Fruit fly (Drosophila melanogaster) whole organism, embryonic: Measurements from ENCODE around the gene CDase.

Experiments
- Aef1 ChIP-seq: fragments of 200-800 bp; sonication (Bioruptor generic); IDR thresholded peaks from 3 replicates; pipeline ENCODE4 v1.3.6; 2022; ENCODE audit warnings: missing biosample characterization, missing genetic modification characterization
- CG10267 ChIP-seq: fragments of 200-800 bp; sonication (Bioruptor generic); optimal IDR thresholded peaks from 2 replicates; lab custom pipeline; 2018; ENCODE audit warnings: missing biosample characterization, mild to moderate bottlenecking, missing genetic modification characterization, moderate library complexity
- CG10431 ChIP-seq: fragments of 200-800 bp; sonication (Bioruptor generic); optimal IDR thresholded peaks from 3 replicates; lab custom pipeline; 2018; ENCODE audit warnings: missing biosample characterization, mild to moderate bottlenecking, missing genetic modification characterization
- CG12659 ChIP-seq: fragments of 200-800 bp; sonication (Bioruptor generic); optimal IDR thresholded peaks from 3 replicates; lab custom pipeline; 2017; ENCODE audit warnings: mild to moderate bottlenecking, missing biosample characterization, missing genetic modification reagents, missing genetic modification characterization
- CG14860 ChIP-seq: fragments of 200-800 bp; sonication (Bioruptor generic); IDR thresholded peaks from 3 replicates; pipeline ENCODE4 v1.3.6; 2022; ENCODE audit warnings: missing biosample characterization, missing genetic modification characterization; ENCODE audit not compliant: partially characterized antibody
- CG16813 ChIP-seq: fragments of 200-800 bp; sonication (Bioruptor generic); IDR thresholded peaks from 3 replicates; pipeline ENCODE4 v1.3.6; 2022; ENCODE audit warnings: missing biosample characterization, missing genetic modification characterization; ENCODE audit not compliant: partially characterized antibody
- CG17186 ChIP-seq: fragments of 200-800 bp; sonication (Bioruptor generic); optimal IDR thresholded peaks from 3 replicates; lab custom pipeline; 2017; ENCODE audit warnings: missing biosample characterization, missing genetic modification reagents, missing genetic modification characterization
- CG2129 ChIP-seq: fragments of 200-800 bp; sonication (Bioruptor generic); IDR thresholded peaks from 2 replicates; pipeline ENCODE4 v1.3.6; 2022; ENCODE audit warnings: missing biosample characterization, missing genetic modification characterization; ENCODE audit not compliant: partially characterized antibody
- CG32767 ChIP-seq: fragments of 200-800 bp; sonication (Bioruptor generic); IDR thresholded peaks from 2 replicates; pipeline ENCODE4 v1.3.6; 2022; ENCODE audit warnings: missing biosample characterization, missing genetic modification characterization
- CG34376 ChIP-seq: fragments of 200-800 bp; sonication (Bioruptor generic); optimal IDR thresholded peaks from 2 replicates; lab custom pipeline; 2018; ENCODE audit warnings: missing biosample characterization, mild to moderate bottlenecking, missing genetic modification characterization
- CG3847 ChIP-seq: fragments of 200-800 bp; sonication (Bioruptor generic); IDR thresholded peaks from 2 replicates; pipeline ENCODE4 v1.3.6; 2022; ENCODE audit warnings: missing biosample characterization, missing genetic modification characterization
- CG3995 ChIP-seq: fragments of 200-800 bp; sonication (Bioruptor generic); optimal IDR thresholded peaks from 3 replicates; lab custom pipeline; 2016; ENCODE audit warnings: missing biosample characterization, missing genetic modification characterization
- CG42726 ChIP-seq: fragments of 200-800 bp; sonication (Bioruptor generic); IDR thresholded peaks from 2 replicates; pipeline ENCODE4 v1.3.6; 2022; ENCODE audit warnings: missing biosample characterization, missing genetic modification characterization; ENCODE audit not compliant: partially characterized antibody
- CG6689 ChIP-seq: fragments of 200-800 bp; sonication (Bioruptor generic); IDR thresholded peaks from 2 replicates; pipeline ENCODE4 v1.3.6; 2022; ENCODE audit warnings: missing biosample characterization, missing genetic modification characterization
- CG7987 ChIP-seq: fragments of 200-800 bp; sonication (Bioruptor generic); optimal IDR thresholded peaks from 2 replicates; lab custom pipeline; 2018; ENCODE audit warnings: missing biosample characterization, mild to moderate bottlenecking, missing genetic modification characterization, moderate library complexity
- CG8089 ChIP-seq: fragments of 200-800 bp; sonication (Bioruptor generic); optimal IDR thresholded peaks from 3 replicates; lab custom pipeline; 2016; ENCODE audit warnings: missing biosample characterization, missing genetic modification characterization
- CG8290 ChIP-seq, 3 experiments: fragments of 200-800 bp; sonication (Bioruptor generic); optimal IDR thresholded peaks; 2 replicates each; lab custom pipeline; 2016 to 2019; ENCODE audit warnings: missing biosample characterization in 3 of 3, missing genetic modification characterization in 3 of 3, mild to moderate bottlenecking in 2 of 3, moderate library complexity in 1 of 3
- CG8944 ChIP-seq: fragments of 200-800 bp; sonication (Bioruptor generic); optimal IDR thresholded peaks from 3 replicates; lab custom pipeline; 2016; ENCODE audit warnings: missing biosample characterization, missing genetic modification characterization
- CTCF ChIP-seq: fragments of 200-800 bp; sonication (Bioruptor generic); optimal IDR thresholded peaks from 2 replicates; lab custom pipeline; 2017; ENCODE audit warnings: missing biosample characterization, mild to moderate bottlenecking, missing genetic modification characterization, moderate library complexity
- CkIIα-i1 ChIP-seq: fragments of 200-800 bp; sonication (Bioruptor generic); IDR thresholded peaks from 2 replicates; pipeline ENCODE4 v1.3.6; 2022; ENCODE audit warnings: missing biosample characterization, missing genetic modification characterization
- D19A ChIP-seq: fragments of 200-800 bp; optimal IDR thresholded peaks from 3 replicates; lab custom pipeline; 2019; ENCODE audit warnings: missing biosample characterization, mild to moderate bottlenecking, missing genetic modification characterization, moderate library complexity
- Dll ChIP-seq: fragments of 200-800 bp; sonication (Bioruptor generic); IDR thresholded peaks from 4 replicates; pipeline ENCODE4 v1.3.6; 2022; ENCODE audit warnings: missing biosample characterization, missing genetic modification characterization; ENCODE audit not compliant: partially characterized antibody
- Drgx ChIP-seq: fragments of 200-800 bp; sonication (Bioruptor generic); IDR thresholded peaks from 2 replicates; pipeline ENCODE4 v1.3.6; 2022; ENCODE audit warnings: missing biosample characterization, missing genetic modification characterization
- Ets97D ChIP-seq: fragments of 200-800 bp; sonication (Bioruptor generic); optimal IDR thresholded peaks from 3 replicates; lab custom pipeline; 2016; ENCODE audit warnings: missing biosample characterization, missing genetic modification characterization
- Fer1 ChIP-seq: fragments of 200-800 bp; sonication (Bioruptor generic); optimal IDR thresholded peaks from 2 replicates; lab custom pipeline; 2017; ENCODE audit warnings: missing biosample characterization, mild to moderate bottlenecking, missing genetic modification characterization
- HLH4C ChIP-seq: fragments of 200-800 bp; sonication (Bioruptor generic); IDR thresholded peaks from 3 replicates; pipeline ENCODE4 v1.3.6; 2022; ENCODE audit warnings: missing biosample characterization, missing genetic modification characterization; ENCODE audit not compliant: partially characterized antibody
- HmgZ ChIP-seq: fragments of 200-800 bp; sonication (Bioruptor generic); optimal IDR thresholded peaks from 2 replicates; lab custom pipeline; 2018; ENCODE audit warnings: missing biosample characterization, mild to moderate bottlenecking, missing genetic modification characterization
- Max ChIP-seq: fragments of 200-800 bp; sonication (Bioruptor generic); optimal IDR thresholded peaks from 2 replicates; lab custom pipeline; 2016; ENCODE audit warnings: missing biosample characterization, mild to moderate bottlenecking, missing genetic modification characterization
- Neu2 ChIP-seq: fragments of 200-800 bp; sonication (Bioruptor generic); optimal IDR thresholded peaks from 3 replicates; lab custom pipeline; 2016; ENCODE audit warnings: missing biosample characterization, missing genetic modification characterization, borderline replicate concordance
- Oli ChIP-seq: fragments of 200-800 bp; sonication (Bioruptor generic); optimal IDR thresholded peaks from 2 replicates; lab custom pipeline; 2018; ENCODE audit warnings: missing biosample characterization, mild to moderate bottlenecking, missing genetic modification characterization, moderate library complexity
- Rfx ChIP-seq: fragments of 200-800 bp; sonication (Bioruptor generic); IDR thresholded peaks from 2 replicates; pipeline ENCODE4 v1.3.6; 2022; ENCODE audit warnings: missing biosample characterization, missing genetic modification characterization
- Sry-δ ChIP-seq: fragments of 200-800 bp; sonication (Bioruptor generic); optimal IDR thresholded peaks from 2 replicates; lab custom pipeline; 2016; ENCODE audit warnings: missing biosample characterization, missing genetic modification characterization
- abd-A ChIP-seq: fragments of 200-800 bp; sonication (Bioruptor generic); optimal IDR thresholded peaks from 3 replicates; lab custom pipeline; 2019; ENCODE audit warnings: missing biosample characterization, mild to moderate bottlenecking, missing genetic modification characterization, moderate library complexity
- ato ChIP-seq: fragments of 200-800 bp; sonication (Bioruptor generic); IDR thresholded peaks from 2 replicates; pipeline ENCODE4 v1.3.6; 2022; ENCODE audit warnings: missing biosample characterization, missing genetic modification characterization; ENCODE audit not compliant: partially characterized antibody
- bbx ChIP-seq: fragments of 200-800 bp; sonication (Bioruptor generic); IDR thresholded peaks from 2 replicates; pipeline ENCODE4 v1.3.6; 2022; ENCODE audit warnings: missing biosample characterization, missing genetic modification characterization; ENCODE audit not compliant: partially characterized antibody
- chinmo ChIP-seq: fragments of 200-800 bp; sonication (Bioruptor generic); IDR thresholded peaks from 4 replicates; pipeline ENCODE4 v1.3.6; 2022; ENCODE audit warnings: missing biosample characterization, missing genetic modification characterization; ENCODE audit not compliant: partially characterized antibody
- ci ChIP-seq: fragments of 200-800 bp; sonication (Bioruptor generic); IDR thresholded peaks from 3 replicates; pipeline ENCODE4 v1.3.6; 2022; ENCODE audit warnings: missing biosample characterization, missing genetic modification characterization
- dm ChIP-seq: fragments of 200-800 bp; sonication (Bioruptor generic); optimal IDR thresholded peaks from 3 replicates; lab custom pipeline; 2016; ENCODE audit warnings: missing biosample characterization, missing genetic modification characterization
- exex ChIP-seq: fragments of 200-800 bp; sonication (Bioruptor generic); optimal IDR thresholded peaks from 4 replicates; lab custom pipeline; 2018; ENCODE audit warnings: missing biosample characterization, mild to moderate bottlenecking, missing genetic modification characterization, moderate library complexity
- hbn ChIP-seq: fragments of 200-800 bp; sonication (Bioruptor generic); IDR thresholded peaks from 2 replicates; pipeline ENCODE4 v1.3.6; 2022; ENCODE audit warnings: missing biosample characterization, missing genetic modification characterization; ENCODE audit not compliant: partially characterized antibody
- knrl ChIP-seq: fragments of 200-800 bp; sonication (Bioruptor generic); IDR thresholded peaks from 3 replicates; pipeline ENCODE4 v1.3.6; 2022; ENCODE audit warnings: missing biosample characterization, missing genetic modification characterization; ENCODE audit not compliant: partially characterized antibody
- oc ChIP-seq: fragments of 200-800 bp; sonication (Bioruptor generic); optimal IDR thresholded peaks from 2 replicates; lab custom pipeline; 2018; ENCODE audit warnings: missing biosample characterization, mild to moderate bottlenecking, missing genetic modification characterization, moderate library complexity
- onecut ChIP-seq: fragments of 200-800 bp; sonication (Bioruptor generic); IDR thresholded peaks from 2 replicates; pipeline ENCODE4 v1.3.6; 2022; ENCODE audit warnings: missing biosample characterization, missing genetic modification characterization
- pzg ChIP-seq: fragments of 200-800 bp; sonication (Bioruptor generic); optimal IDR thresholded peaks from 3 replicates; lab custom pipeline; 2018; ENCODE audit warnings: missing biosample characterization, mild to moderate bottlenecking, missing genetic modification characterization, moderate library complexity
- salm ChIP-seq: fragments of 200-800 bp; sonication (Bioruptor generic); optimal IDR thresholded peaks from 2 replicates; lab custom pipeline; 2018; ENCODE audit warnings: missing biosample characterization, mild to moderate bottlenecking, missing genetic modification characterization
- sens ChIP-seq: fragments of 200-800 bp; sonication (Bioruptor generic); peaks from one replicate; lab custom pipeline; 2016; ENCODE audit warnings: missing biosample characterization, missing genetic modification characterization
- sug ChIP-seq: fragments of 200-800 bp; optimal IDR thresholded peaks from 2 replicates; lab custom pipeline; 2019; ENCODE audit warnings: missing biosample characterization, mild to moderate bottlenecking, missing genetic modification characterization, moderate library complexity
- trem ChIP-seq: fragments of 200-800 bp; optimal IDR thresholded peaks from 3 replicates; lab custom pipeline; 2019; ENCODE audit warnings: missing biosample characterization, mild to moderate bottlenecking, missing genetic modification characterization, moderate library complexity
- unc-4 ChIP-seq: fragments of 200-800 bp; sonication (Bioruptor generic); IDR thresholded peaks from 2 replicates; pipeline ENCODE4 v1.3.6; 2022; ENCODE audit warnings: missing biosample characterization, missing genetic modification characterization; ENCODE audit not compliant: partially characterized antibody

Gene CDase

DNA sequence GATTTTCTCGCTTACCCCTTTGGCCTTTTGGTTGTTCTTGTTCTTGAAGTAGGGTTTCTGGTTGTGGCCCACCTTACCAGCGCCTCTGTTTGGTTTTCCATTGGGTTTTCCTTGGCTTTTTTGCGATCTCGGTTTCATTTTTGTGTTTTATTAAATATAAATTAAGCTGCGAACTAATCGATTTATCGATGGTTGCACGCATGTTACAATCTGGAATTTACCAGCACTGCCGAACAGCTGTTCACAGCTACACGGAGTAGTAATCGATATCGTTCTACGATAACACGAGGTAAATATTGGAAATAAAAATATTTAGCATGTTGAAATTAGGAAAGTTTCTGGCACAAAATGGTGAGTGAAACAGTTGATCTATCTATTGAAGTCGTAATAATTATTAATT lies 35.6 kb upstream of the CDase start, which contains the start of the genes CG15535 and mRpS18C (continued):
- TF ChIP-seq CG34376 (GFP tag; lab: Kevin White, UChicago): peak; percentile 19
- peak; percentile 22 for TF ChIP-seq sug
- no peak for TF ChIP-seq CG6689 (GFP tag; lab: Robert Waterston, UW)
- TF ChIP-seq hbn (GFP tag; lab: Robert Waterston, UW): peak; percentile 76
- no peak for TF ChIP-seq CkIIα-i1 (GFP tag; lab: Robert Waterston, UW)
- TF ChIP-seq unc-4 (GFP tag; lab: Robert Waterston, UW): peak; percentile 80
- TF ChIP-seq Drgx (GFP tag; lab: Robert Waterston, UW): no peak
- peak; percentile 73 for TF ChIP-seq pzg
- TF ChIP-seq knrl: peak; percentile 72; the same call in 2 of the 3 replicates
- peak; percentile 75 for TF ChIP-seq sens (GFP tag; lab: Kevin White, UChicago)
- TF ChIP-seq CG32767 (GFP tag; lab: Robert Waterston, UW): peak; percentile 53; the same call in 1 of the 2 replicates
- TF ChIP-seq CG16813: peak; percentile 76
- no peak for TF ChIP-seq CG8944 (GFP tag; lab: Kevin White, UChicago)
- TF ChIP-seq D19A: no peak
- TF ChIP-seq Sry-δ (GFP tag; lab: Kevin White, UChicago): peak; percentile 56
- TF ChIP-seq CG2129 (GFP tag; lab: Robert Waterston, UW): peak; percentile 49
- TF ChIP-seq CG10431 (GFP tag; lab: Kevin White, UChicago): peak; percentile 8
- peak; percentile 94 for TF ChIP-seq CG10267 (tag; lab: Kevin White, UChicago)
- TF ChIP-seq CG7987 (GFP tag; lab: Kevin White, UChicago): peak; percentile 3
- peak; percentile 84 for TF ChIP-seq onecut
- TF ChIP-seq HmgZ (tag; lab: Kevin White, UChicago): peak; percentile 40
- TF ChIP-seq CG3995 (GFP tag; lab: Kevin White, UChicago): peak; percentile 6
- TF ChIP-seq CG8290 (GFP tag; optimal IDR thresholded peaks at IDR 0.05; lab: Kevin White, UChicago): no peak
- TF ChIP-seq CG8290 (tag; optimal IDR thresholded peaks at IDR 0.05; lab: Kevin White, UChicago): peak in 1 of 2 experiments; percentile 38
- peak; percentile 81 for TF ChIP-seq HLH4C
- no peak for TF ChIP-seq Oli (tag; lab: Kevin White, UChicago)
- TF ChIP-seq CG42726: no peak; the same call in 1 of the 2 replicates
- TF ChIP-seq ci (GFP tag; lab: Robert Waterston, UW): peak; percentile 5; the same call in 1 of the 3 replicates
- TF ChIP-seq CG12659: peak; percentile 57
- no peak for TF ChIP-seq Neu2 (GFP tag; lab: Kevin White, UChicago)
- TF ChIP-seq CG14860 (GFP tag; lab: Robert Waterston, UW): peak; percentile 66
- no peak for TF ChIP-seq CG8089
- no peak for TF ChIP-seq CG3847
- TF ChIP-seq Max: peak; percentile 13
- peak; percentile 28 for TF ChIP-seq exex (tag; lab: Kevin White, UChicago)
- no peak for TF ChIP-seq CG17186 (GFP tag; lab: Kevin White, UChicago)
- peak; percentile 34; the same call in 1 of the 2 replicates for TF ChIP-seq Rfx
- no peak for TF ChIP-seq oc (tag; lab: Kevin White, UChicago)
- no peak for TF ChIP-seq Aef1
- peak; percentile 49 for TF ChIP-seq Ets97D
- TF ChIP-seq CTCF: peak; percentile 71
- 0 out of 4 replicates have a peak, but pooled peaks have one; percentile 6 for TF ChIP-seq chinmo (GFP tag; lab: Robert Waterston, UW)
- peak; percentile 81 for TF ChIP-seq Dll (GFP tag; lab: Robert Waterston, UW)
- peak; percentile 80 for TF ChIP-seq ato (GFP tag; lab: Robert Waterston, UW)
- TF ChIP-seq trem (tag; lab: Kevin White, UChicago): peak; percentile 48
- TF ChIP-seq abd-A (tag; lab: Kevin White, UChicago): no peak
- TF ChIP-seq Fer1 (GFP tag; lab: Kevin White, UChicago): peak; percentile 12
- peak; percentile 66 for TF ChIP-seq dm (GFP tag; lab: Kevin White, UChicago)
- TF ChIP-seq salm (tag; lab: Kevin White, UChicago): no peak
- peak; percentile 81 for TF ChIP-seq bbx (GFP tag; lab: Robert Waterston, UW)
